Fruit fly (Drosophila melanogaster) whole organism, embryonic: Measurements from ENCODE around the gene CG6790.

ENCODE experiments used
- ATbp ChIP-seq: fragments of 200-800 bp; sonication (Bioruptor generic); optimal IDR thresholded peaks from 2 replicates; lab custom pipeline; 2017; ENCODE audit warnings: missing biosample characterization, mild to moderate bottlenecking, missing genetic modification characterization, missing genetic modification reagents
- BtbVII ChIP-seq: fragments of 200-800 bp; sonication (Bioruptor generic); optimal IDR thresholded peaks from 3 replicates; lab custom pipeline; 2017; ENCODE audit warnings: missing biosample characterization, mild to moderate bottlenecking, missing genetic modification characterization
- CG11085 ChIP-seq: fragments of 200-800 bp; sonication (Bioruptor generic); IDR thresholded peaks from 2 replicates; pipeline ENCODE4 v1.3.6; 2022; ENCODE audit warnings: missing biosample characterization, missing genetic modification characterization
- CG11695 ChIP-seq: fragments of 200-800 bp; sonication (Bioruptor generic); IDR thresholded peaks from 3 replicates; pipeline ENCODE4 v1.3.6; 2022; ENCODE audit warnings: missing biosample characterization, missing genetic modification characterization
- CG12071 ChIP-seq: fragments of 200-800 bp; sonication (Bioruptor generic); optimal IDR thresholded peaks from 3 replicates; lab custom pipeline; 2018; ENCODE audit warnings: missing biosample characterization, mild to moderate bottlenecking, missing genetic modification characterization
- CG14667 ChIP-seq: fragments of 200-800 bp; sonication (Bioruptor generic); IDR thresholded peaks from 2 replicates; pipeline ENCODE4 v1.3.6; 2022; ENCODE audit warnings: missing biosample characterization, missing genetic modification characterization
- CG14710 ChIP-seq: fragments of 200-800 bp; sonication (Bioruptor generic); optimal IDR thresholded peaks from 3 replicates; lab custom pipeline; 2019; ENCODE audit warnings: missing biosample characterization, mild to moderate bottlenecking, missing genetic modification characterization, moderate library complexity
- CG15269 ChIP-seq: fragments of 200-800 bp; sonication (Bioruptor generic); optimal IDR thresholded peaks from 2 replicates; lab custom pipeline; 2018; ENCODE audit warnings: missing biosample characterization, mild to moderate bottlenecking, missing genetic modification characterization, moderate library complexity
- CG15514 ChIP-seq: fragments of 200-800 bp; sonication (Bioruptor generic); optimal IDR thresholded peaks from 3 replicates; lab custom pipeline; 2017; ENCODE audit warnings: missing biosample characterization, missing genetic modification characterization, mild to moderate bottlenecking, moderate library complexity, missing genetic modification reagents
- CG17385 ChIP-seq: fragments of 200-800 bp; sonication (Bioruptor generic); optimal IDR thresholded peaks from 3 replicates; lab custom pipeline; 2018; ENCODE audit warnings: missing biosample characterization, mild to moderate bottlenecking, missing genetic modification characterization
- CG17612 ChIP-seq: fragments of 200-800 bp; sonication (Bioruptor generic); IDR thresholded peaks from 2 replicates; pipeline ENCODE4 v1.3.6; 2022; ENCODE audit warnings: missing biosample characterization, missing genetic modification characterization
- CG18764 ChIP-seq: fragments of 200-800 bp; sonication (Bioruptor generic); optimal IDR thresholded peaks from 3 replicates; lab custom pipeline; 2016; ENCODE audit warnings: missing biosample characterization, missing genetic modification characterization
- CG2129 ChIP-seq: fragments of 200-800 bp; sonication (Bioruptor generic); IDR thresholded peaks from 2 replicates; pipeline ENCODE4 v1.3.6; 2022; ENCODE audit warnings: missing biosample characterization, missing genetic modification characterization; ENCODE audit not compliant: partially characterized antibody
- CG2875 ChIP-seq: fragments of 200-800 bp; sonication (Bioruptor generic); optimal IDR thresholded peaks from 2 replicates; lab custom pipeline; 2017; ENCODE audit warnings: missing biosample characterization, mild to moderate bottlenecking, missing genetic modification characterization, missing genetic modification reagents
- CG3407 ChIP-seq: fragments of 200-800 bp; sonication (Bioruptor generic); optimal IDR thresholded peaks from 2 replicates; lab custom pipeline; 2018; ENCODE audit warnings: missing biosample characterization, mild to moderate bottlenecking, missing genetic modification characterization
- CG34376 ChIP-seq: fragments of 200-800 bp; sonication (Bioruptor generic); optimal IDR thresholded peaks from 2 replicates; lab custom pipeline; 2018; ENCODE audit warnings: missing biosample characterization, mild to moderate bottlenecking, missing genetic modification characterization
- CG3847 ChIP-seq: fragments of 200-800 bp; sonication (Bioruptor generic); IDR thresholded peaks from 2 replicates; pipeline ENCODE4 v1.3.6; 2022; ENCODE audit warnings: missing biosample characterization, missing genetic modification characterization
- CG4360 ChIP-seq: fragments of 200-800 bp; sonication (Bioruptor generic); IDR thresholded peaks from 2 replicates; pipeline ENCODE4 v1.3.6; 2022; ENCODE audit warnings: missing biosample characterization, missing genetic modification characterization
- CG4617 ChIP-seq: fragments of 200-800 bp; sonication (Bioruptor generic); optimal IDR thresholded peaks from 3 replicates; lab custom pipeline; 2016; ENCODE audit warnings: missing biosample characterization, missing genetic modification characterization, borderline replicate concordance
- CG5180 ChIP-seq: fragments of 200-800 bp; sonication (Bioruptor generic); optimal IDR thresholded peaks from 3 replicates; lab custom pipeline; 2017; ENCODE audit warnings: missing biosample characterization, missing genetic modification characterization, mild to moderate bottlenecking, moderate library complexity, missing genetic modification reagents
- CG6765 ChIP-seq: fragments of 200-800 bp; sonication (Bioruptor generic); optimal IDR thresholded peaks from 3 replicates; lab custom pipeline; 2017; ENCODE audit warnings: missing biosample characterization, mild to moderate bottlenecking, missing genetic modification characterization
- CG7357 ChIP-seq: fragments of 200-800 bp; sonication (Bioruptor generic); IDR thresholded peaks from 3 replicates; pipeline ENCODE4 v1.3.6; 2022; ENCODE audit warnings: missing biosample characterization, missing genetic modification characterization
- CG8290 ChIP-seq, 3 experiments: fragments of 200-800 bp; sonication (Bioruptor generic); optimal IDR thresholded peaks; 2 replicates each; lab custom pipeline; 2016 to 2019; ENCODE audit warnings: missing biosample characterization in 3 of 3, missing genetic modification characterization in 3 of 3, mild to moderate bottlenecking in 2 of 3, moderate library complexity in 1 of 3
- CG8944 ChIP-seq: fragments of 200-800 bp; sonication (Bioruptor generic); optimal IDR thresholded peaks from 3 replicates; lab custom pipeline; 2016; ENCODE audit warnings: missing biosample characterization, missing genetic modification characterization
- CG9727 ChIP-seq: fragments of 200-800 bp; sonication (Bioruptor generic); optimal IDR thresholded peaks from 3 replicates; lab custom pipeline; 2017; ENCODE audit warnings: missing biosample characterization, mild to moderate bottlenecking, missing genetic modification characterization
- CG9932 ChIP-seq: fragments of 200-800 bp; sonication (Bioruptor generic); IDR thresholded peaks from 2 replicates; pipeline ENCODE4 v1.3.6; 2022; ENCODE audit warnings: missing biosample characterization, missing genetic modification characterization
- CTCF ChIP-seq: fragments of 200-800 bp; sonication (Bioruptor generic); optimal IDR thresholded peaks from 2 replicates; lab custom pipeline; 2017; ENCODE audit warnings: missing biosample characterization, mild to moderate bottlenecking, missing genetic modification characterization, moderate library complexity
- Dek ChIP-seq: fragments of 200-800 bp; sonication (Bioruptor generic); optimal IDR thresholded peaks from 3 replicates; lab custom pipeline; 2019; ENCODE audit warnings: missing biosample characterization, mild to moderate bottlenecking, missing genetic modification characterization, moderate library complexity
- Ets65A ChIP-seq: fragments of 200-800 bp; sonication (Bioruptor generic); peaks from one replicate; lab custom pipeline; 2016; ENCODE audit warnings: missing biosample characterization, missing genetic modification characterization
- MTF-1 ChIP-seq: fragments of 200-800 bp; sonication (Bioruptor generic); optimal IDR thresholded peaks from 2 replicates; lab custom pipeline; 2018; ENCODE audit warnings: missing biosample characterization, mild to moderate bottlenecking, missing genetic modification characterization, borderline replicate concordance
- PHDP ChIP-seq: fragments of 200-800 bp; sonication (Bioruptor generic); optimal IDR thresholded peaks from 3 replicates; lab custom pipeline; 2018; ENCODE audit warnings: missing biosample characterization, mild to moderate bottlenecking, missing genetic modification characterization, moderate library complexity
- Six4 ChIP-seq: fragments of 200-800 bp; sonication (Bioruptor generic); optimal IDR thresholded peaks from 2 replicates; lab custom pipeline; 2016; ENCODE audit warnings: missing biosample characterization, missing genetic modification characterization
- TFAM ChIP-seq: fragments of 200-800 bp; sonication (Bioruptor generic); optimal IDR thresholded peaks from 2 replicates; lab custom pipeline; 2017; ENCODE audit warnings: missing biosample characterization, missing genetic modification characterization, inconsistent platforms
- Xrp1 ChIP-seq: fragments of 200-800 bp; sonication (Bioruptor generic); IDR thresholded peaks from 2 replicates; pipeline ENCODE4 v1.3.6; 2022; ENCODE audit warnings: missing biosample characterization, missing genetic modification characterization
- YL-1 ChIP-seq: fragments of 200-800 bp; sonication (Bioruptor generic); optimal IDR thresholded peaks from 3 replicates; lab custom pipeline; 2017; ENCODE audit warnings: missing biosample characterization, mild to moderate bottlenecking, missing genetic modification characterization
- bigmax ChIP-seq: fragments of 200-800 bp; sonication (Bioruptor generic); optimal IDR thresholded peaks from 2 replicates; lab custom pipeline; 2018; ENCODE audit warnings: missing biosample characterization, mild to moderate bottlenecking, missing genetic modification characterization
- dysf ChIP-seq: fragments of 200-800 bp; sonication (Bioruptor generic); IDR thresholded peaks from 3 replicates; pipeline ENCODE4 v1.3.6; 2022; ENCODE audit warnings: missing biosample characterization, missing genetic modification characterization
- eyg ChIP-seq: fragments of 200-800 bp; sonication (Bioruptor generic); optimal IDR thresholded peaks from 3 replicates; lab custom pipeline; 2016; ENCODE audit warnings: missing biosample characterization, missing genetic modification characterization
- gsb ChIP-seq: fragments of 200-800 bp; sonication (Bioruptor generic); IDR thresholded peaks from 2 replicates; pipeline ENCODE4 v1.3.6; 2022; ENCODE audit warnings: missing biosample characterization, missing genetic modification characterization
- her ChIP-seq: fragments of 200-800 bp; sonication (Bioruptor generic); optimal IDR thresholded peaks from 2 replicates; lab custom pipeline; 2016; ENCODE audit warnings: missing biosample characterization, missing genetic modification characterization
- lilli ChIP-seq: fragments of 200-800 bp; sonication (Bioruptor generic); optimal IDR thresholded peaks from 3 replicates; lab custom pipeline; 2016; ENCODE audit warnings: missing biosample characterization, missing genetic modification characterization
- lola ChIP-seq, 3 experiments: fragments of >200 bp in 2 of 3; fragments of 200-800 bp in 1 of 3; sonication (Bioruptor generic) in 1 of 3; optimal IDR thresholded peaks; 2 replicates each; lab custom pipeline; 2017 to 2019; ENCODE audit warnings: missing biosample characterization in 3 of 3, missing genetic modification characterization in 3 of 3, mild to moderate bottlenecking in 1 of 3, moderate library complexity in 1 of 3
- luna ChIP-seq: fragments of 200-800 bp; sonication (Bioruptor generic); optimal IDR thresholded peaks from 2 replicates; lab custom pipeline; 2016; ENCODE audit warnings: missing biosample characterization, missing genetic modification characterization
- mam ChIP-seq: fragments of 200-800 bp; sonication (Bioruptor generic); optimal IDR thresholded peaks from 3 replicates; lab custom pipeline; 2016; ENCODE audit warnings: missing biosample characterization, missing genetic modification characterization
- nau ChIP-seq: fragments of 200-800 bp; sonication (Bioruptor generic); optimal IDR thresholded peaks from 3 replicates; lab custom pipeline; 2017; ENCODE audit warnings: missing biosample characterization, mild to moderate bottlenecking, missing genetic modification characterization, missing genetic modification reagents
- pita ChIP-seq: fragments of 200-800 bp; sonication (Bioruptor generic); optimal IDR thresholded peaks from 2 replicates; lab custom pipeline; 2017; ENCODE audit warnings: missing biosample characterization, mild to moderate bottlenecking, missing genetic modification characterization
- pnt ChIP-seq: fragments of 200-800 bp; sonication (Bioruptor generic); optimal IDR thresholded peaks from 3 replicates; lab custom pipeline; 2016; ENCODE audit warnings: missing biosample characterization, missing genetic modification characterization
- sim ChIP-seq: fragments of 200-800 bp; sonication (Bioruptor generic); IDR thresholded peaks from 2 replicates; pipeline ENCODE4 v1.3.6; 2022; ENCODE audit warnings: missing biosample characterization, missing genetic modification characterization
- tll ChIP-seq, 2 experiments: fragments of 200-800 bp in 1 of 2; fragments of >200 bp in 1 of 2; sonication (Bioruptor generic) in 1 of 2; optimal IDR thresholded peaks; 2 replicates each; lab custom pipeline; 2017 to 2019; ENCODE audit warnings: missing biosample characterization in 2 of 2, missing genetic modification characterization in 2 of 2, mild to moderate bottlenecking in 1 of 2, moderate library complexity in 1 of 2

The CG6790 gene

dm6 chr3R:11581340-11582252, 3.1 kb upstream of the CG6790 start, which contains the start of gene wkd (continued):
- TF ChIP-seq CG18764 (GFP tag; lab: Kevin White, UChicago), result no peak
- TF ChIP-seq CG7357 (GFP tag; lab: Robert Waterston, UW), result no peak
- no peak for TF ChIP-seq BtbVII (GFP tag; lab: Kevin White, UChicago)
- no peak for TF ChIP-seq CG9727
- no peak for TF ChIP-seq CG3407 (GFP tag; lab: Kevin White, UChicago)
- no peak for TF ChIP-seq luna (GFP tag; lab: Kevin White, UChicago)
- TF ChIP-seq CG17385 (GFP tag; lab: Kevin White, UChicago), result no peak
- no peak for TF ChIP-seq CG15269 (tag; lab: Kevin White, UChicago)
- TF ChIP-seq CG6765 (GFP tag; lab: Kevin White, UChicago), result no peak
- TF ChIP-seq YL-1 (GFP tag; lab: Kevin White, UChicago), result peak; percentile 83
- TF ChIP-seq dysf, result no peak
- peak; percentile 60 for TF ChIP-seq CG34376 (GFP tag; lab: Kevin White, UChicago)
- TF ChIP-seq gsb, result no peak
- no peak for TF ChIP-seq CG11085 (GFP tag; lab: Robert Waterston, UW)
- no peak for TF ChIP-seq CG5180 (GFP tag; lab: Kevin White, UChicago)
- peak; percentile 32 for TF ChIP-seq CG15514 (GFP tag; lab: Kevin White, UChicago)
- peak; percentile 37 for TF ChIP-seq her (GFP tag; lab: Kevin White, UChicago)
- no peak for TF ChIP-seq tll (GFP tag; optimal IDR thresholded peaks at IDR 0.05; lab: Kevin White, UChicago)
- TF ChIP-seq pnt (GFP tag; lab: Kevin White, UChicago), result no peak
- TF ChIP-seq PHDP (tag; lab: Kevin White, UChicago), result no peak
- TF ChIP-seq Six4 (GFP tag; lab: Kevin White, UChicago), result no peak
- no peak for TF ChIP-seq eyg
- TF ChIP-seq nau, result no peak
- TF ChIP-seq Dek, result no peak
- TF ChIP-seq ATbp (GFP tag; lab: Kevin White, UChicago), result no peak
- no peak for TF ChIP-seq CG12071 (GFP tag; lab: Kevin White, UChicago)
- no peak for TF ChIP-seq bigmax
- no peak for TF ChIP-seq CG14667 (GFP tag; lab: Robert Waterston, UW)
- TF ChIP-seq mam (GFP tag; lab: Kevin White, UChicago), result peak; percentile 13
- TF ChIP-seq lilli, result no peak
- TF ChIP-seq CG4617, result peak; percentile 87
- peak; percentile 6 for TF ChIP-seq CG8944 (GFP tag; lab: Kevin White, UChicago)
- no peak for TF ChIP-seq sim (GFP tag; lab: Robert Waterston, UW)
- no peak for TF ChIP-seq CG2875 (GFP tag; lab: Kevin White, UChicago)
- no peak for TF ChIP-seq Xrp1 (GFP tag; lab: Robert Waterston, UW)
- TF ChIP-seq CG3847 (GFP tag; lab: Robert Waterston, UW), result peak; percentile 73
- peak; percentile 90 for TF ChIP-seq Ets65A (GFP tag; lab: Kevin White, UChicago)
- no peak for TF ChIP-seq MTF-1 (GFP tag; lab: Kevin White, UChicago)
- no peak for TF ChIP-seq CG11695 (GFP tag; lab: Robert Waterston, UW)
- TF ChIP-seq pita (GFP tag; lab: Kevin White, UChicago), result no peak
- TF ChIP-seq CTCF (GFP tag; lab: Kevin White, UChicago), result peak; percentile 53
- TF ChIP-seq CG2129 (GFP tag; lab: Robert Waterston, UW), result peak; percentile 50; the same call in 1 of the 2 replicates
- TF ChIP-seq CG8290 (GFP tag; optimal IDR thresholded peaks at IDR 0.05; lab: Kevin White, UChicago), result no peak
- TF ChIP-seq CG8290 (tag; optimal IDR thresholded peaks at IDR 0.05; lab: Kevin White, UChicago), result no peak
- no peak for TF ChIP-seq CG17612 (GFP tag; lab: Robert Waterston, UW)
- no peak for TF ChIP-seq lola (GFP tag; optimal IDR thresholded peaks at IDR 0.05; lab: Kevin White, UChicago)
- TF ChIP-seq CG14710 (tag; lab: Kevin White, UChicago), result no peak
- no peak for TF ChIP-seq TFAM (GFP tag; lab: Kevin White, UChicago)
- TF ChIP-seq CG9932 (GFP tag; lab: Robert Waterston, UW), result peak; percentile 57; the same call in 1 of the 2 replicates
- peak; percentile 92 for TF ChIP-seq CG4360
